Fruit fly (Drosophila melanogaster) whole organism, adult: ENCODE results near the gene Tie.

ENCODE experiments used
- CG11617 ChIP-seq: fragments of 200-800 bp; sonication (Bioruptor generic); optimal IDR thresholded peaks from 2 replicates; lab custom pipeline; 2017; ENCODE audit warnings: mild to moderate bottlenecking, missing biosample characterization, missing genetic modification reagents, missing genetic modification characterization
- CG12768 ChIP-seq: fragments of 200-800 bp; sonication (Bioruptor generic); optimal IDR thresholded peaks from 2 replicates; lab custom pipeline; 2017; ENCODE audit warnings: missing biosample characterization, missing genetic modification characterization, mild to moderate bottlenecking, moderate library complexity, missing genetic modification reagents
- CG14711 ChIP-seq: fragments of 200-800 bp; sonication (Bioruptor generic); optimal IDR thresholded peaks from 2 replicates; lab custom pipeline; 2018; ENCODE audit warnings: missing biosample characterization, mild to moderate bottlenecking, missing genetic modification characterization, moderate library complexity
- CG1620 ChIP-seq: fragments of 200-800 bp; sonication (Bioruptor generic); optimal IDR thresholded peaks from 2 replicates; lab custom pipeline; 2016; ENCODE audit warnings: missing biosample characterization, missing genetic modification characterization
- CG33017 ChIP-seq: fragments of 200-800 bp; sonication (Bioruptor generic); optimal IDR thresholded peaks from 2 replicates; lab custom pipeline; 2018; ENCODE audit warnings: missing biosample characterization, mild to moderate bottlenecking, missing genetic modification characterization, moderate library complexity
- CG5204 ChIP-seq: fragments of 200-800 bp; sonication (Bioruptor generic); optimal IDR thresholded peaks from 2 replicates; lab custom pipeline; 2016; ENCODE audit warnings: missing biosample characterization, missing genetic modification characterization
- CG7045 ChIP-seq: fragments of 200-800 bp; sonication (Bioruptor generic); optimal IDR thresholded peaks from 2 replicates; lab custom pipeline; 2017; ENCODE audit warnings: missing biosample characterization, mild to moderate bottlenecking, missing genetic modification characterization
- CG7101 ChIP-seq: fragments of 200-800 bp; sonication (Bioruptor generic); optimal IDR thresholded peaks from 2 replicates; lab custom pipeline; 2018; ENCODE audit warnings: missing biosample characterization, mild to moderate bottlenecking, missing genetic modification characterization, moderate library complexity
- Clk ChIP-seq: fragments of 200-800 bp; sonication (Bioruptor generic); optimal IDR thresholded peaks from 2 replicates; lab custom pipeline; 2017; ENCODE audit warnings: missing biosample characterization, missing genetic modification characterization
- Crg-1 ChIP-seq: fragments of 200-800 bp; sonication (Bioruptor generic); optimal IDR thresholded peaks from 2 replicates; lab custom pipeline; 2016; ENCODE audit warnings: missing biosample characterization, missing genetic modification characterization
- Hr96 ChIP-seq: fragments of 200-800 bp; sonication (Bioruptor generic); optimal IDR thresholded peaks from 2 replicates; lab custom pipeline; 2016; ENCODE audit warnings: missing biosample characterization, missing genetic modification characterization
- Mnt ChIP-seq: fragments of 200-800 bp; sonication (Bioruptor generic); optimal IDR thresholded peaks from 2 replicates; lab custom pipeline; 2016; ENCODE audit warnings: missing biosample characterization, mild to moderate bottlenecking, missing genetic modification characterization
- bab1 ChIP-seq: fragments of 200-800 bp; sonication (Bioruptor generic); optimal IDR thresholded peaks from 3 replicates; lab custom pipeline; 2019; ENCODE audit warnings: missing biosample characterization, mild to moderate bottlenecking, missing genetic modification characterization, moderate library complexity
- cic ChIP-seq: fragments of 200-800 bp; sonication (Bioruptor generic); optimal IDR thresholded peaks from 2 replicates; lab custom pipeline; 2017; ENCODE audit warnings: missing biosample characterization, mild to moderate bottlenecking, missing genetic modification characterization, moderate library complexity
- cnc ChIP-seq, 2 experiments: fragments of >200 bp; optimal IDR thresholded peaks; 2 replicates each; lab custom pipeline; 2017
- kay ChIP-seq: fragments of 200-800 bp; sonication (Bioruptor generic); peaks from one replicate; lab custom pipeline; 2016; ENCODE audit warnings: missing biosample characterization, missing genetic modification characterization, borderline replicate concordance
- ovo ChIP-seq: fragments of 200-800 bp; sonication (Bioruptor generic); optimal IDR thresholded peaks from 2 replicates; lab custom pipeline; 2016; ENCODE audit warnings: missing biosample characterization, missing genetic modification characterization
- pad ChIP-seq: fragments of 200-800 bp; sonication (Bioruptor generic); optimal IDR thresholded peaks from 3 replicates; lab custom pipeline; 2017; ENCODE audit warnings: missing biosample characterization, missing genetic modification characterization, mild to moderate bottlenecking, moderate library complexity, missing genetic modification reagents
- tj ChIP-seq: fragments of 200-800 bp; sonication (Bioruptor generic); optimal IDR thresholded peaks from 3 replicates; lab custom pipeline; 2017; ENCODE audit warnings: missing biosample characterization, mild to moderate bottlenecking, missing genetic modification characterization, moderate library complexity
- toe ChIP-seq: fragments of 200-800 bp; sonication (Bioruptor generic); optimal IDR thresholded peaks from 2 replicates; lab custom pipeline; 2016; ENCODE audit warnings: missing biosample characterization, missing genetic modification characterization

Tie gene

dm6 chr3L:4477656-4478254, 54.2 kb downstream of the Tie start:
- TF ChIP-seq cnc (optimal IDR thresholded peaks at IDR 0.05; lab: Kevin White, UChicago) (no peak), CG7045 (GFP tag; lab: Kevin White, UChicago) (no peak), CG33017 (no peak), bab1 (GFP tag; lab: Kevin White, UChicago) (no peak), tj (GFP tag; lab: Kevin White, UChicago) (no peak), CG11617 (GFP tag; lab: Kevin White, UChicago) (no peak), pad (GFP tag; lab: Kevin White, UChicago) (no peak)

DNA sequence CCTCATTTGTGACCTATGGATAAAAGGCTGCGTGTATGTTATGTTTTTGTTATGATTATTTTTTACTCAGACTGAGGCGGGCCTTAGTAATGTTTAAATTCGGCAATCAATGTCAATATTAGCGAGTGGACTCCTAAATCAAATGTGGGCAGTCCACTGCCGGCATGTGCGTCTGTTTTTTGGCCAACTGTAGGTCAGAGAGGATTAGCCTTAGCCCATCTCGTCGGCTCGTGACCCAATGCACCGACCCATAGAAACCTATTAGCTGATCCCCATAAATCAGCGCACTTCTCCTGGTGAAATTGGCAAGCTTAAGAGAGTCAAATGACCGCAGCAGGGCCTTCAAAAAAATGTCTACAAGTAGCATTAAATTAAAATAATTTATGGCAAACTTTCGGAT, 56.2 kb downstream of the Tie start:
- no peak for TF ChIP-seq Mnt
- TF ChIP-seq Clk, result no peak
- TF ChIP-seq bab1 (GFP tag; lab: Kevin White, UChicago), result no peak
- TF ChIP-seq kay (GFP tag; lab: Kevin White, UChicago), result no peak
- no peak for TF ChIP-seq toe
- no peak for TF ChIP-seq CG14711 (tag; lab: Kevin White, UChicago)
- no peak for TF ChIP-seq CG12768 (GFP tag; lab: Kevin White, UChicago)
- no peak for TF ChIP-seq CG11617 (GFP tag; lab: Kevin White, UChicago)
- TF ChIP-seq CG5204 (GFP tag; lab: Kevin White, UChicago), result no peak
- TF ChIP-seq CG33017, result no peak
- no peak for TF ChIP-seq CG1620 (GFP tag; lab: Kevin White, UChicago)
- TF ChIP-seq Hr96, result no peak
- TF ChIP-seq tj (GFP tag; lab: Kevin White, UChicago), result no peak
- no peak for TF ChIP-seq Crg-1 (GFP tag; lab: Kevin White, UChicago)
- TF ChIP-seq CG7101 (tag; lab: Kevin White, UChicago), result no peak
- TF ChIP-seq pad (GFP tag; lab: Kevin White, UChicago), result no peak
- no peak for TF ChIP-seq cic

DNA sequence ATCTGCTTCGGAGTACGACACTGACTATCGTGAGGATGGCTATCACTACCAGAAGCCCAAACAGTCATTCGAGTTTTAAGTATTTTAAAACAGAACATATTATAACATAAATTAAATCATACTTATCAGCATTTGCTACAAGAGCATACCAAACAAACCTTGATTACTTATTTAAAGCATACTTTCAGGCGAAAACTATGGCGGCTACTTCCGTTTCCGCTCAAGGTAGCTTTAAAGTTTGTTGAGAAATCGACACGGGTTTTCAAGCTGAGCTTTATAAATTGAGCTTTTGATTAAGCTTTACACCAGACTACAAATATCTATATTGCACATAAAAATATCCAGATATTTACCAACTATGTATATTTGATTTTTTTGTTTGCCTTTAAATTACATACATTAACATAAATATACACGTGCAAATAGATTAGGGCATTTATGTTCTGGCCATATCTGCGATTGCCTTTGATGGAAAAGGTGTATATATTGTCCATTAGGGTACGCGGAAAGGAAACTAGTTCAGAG, 56.9 kb downstream of the Tie start:
- TF ChIP-seq Clk, result no peak
- no peak for TF ChIP-seq Mnt
- peak; percentile 23 for TF ChIP-seq CG14711 (tag; lab: Kevin White, UChicago)
- TF ChIP-seq bab1 (GFP tag; lab: Kevin White, UChicago), result peak; percentile 91
- no peak for TF ChIP-seq kay (GFP tag; lab: Kevin White, UChicago)
- TF ChIP-seq CG7045 (GFP tag; lab: Kevin White, UChicago), result peak; percentile 48

DNA sequence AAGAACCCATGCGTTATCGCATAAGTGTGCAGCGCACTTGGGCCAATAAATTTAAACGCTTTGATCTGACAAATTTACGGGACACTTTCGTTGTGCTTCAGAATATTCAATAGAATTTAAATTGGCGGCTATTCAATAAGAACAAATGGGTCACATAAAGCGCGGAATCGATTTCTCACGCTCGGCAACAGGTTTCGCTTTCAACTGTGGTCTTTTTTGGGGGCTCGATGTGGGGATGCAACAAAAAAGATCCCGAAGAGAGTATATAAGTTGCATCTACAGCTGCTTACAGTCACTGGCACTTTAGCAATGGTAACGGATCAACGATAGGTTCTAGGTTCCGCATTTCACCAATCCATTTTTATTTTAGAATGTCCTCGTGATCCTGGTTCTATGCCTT, 59.2 kb downstream of the Tie start, which contains the start of gene CG11349:
Gene CG11349 (plus strand): TSS at position 301 of the 400 bp plus-strand sequence.
- TF ChIP-seq pad (GFP tag; lab: Kevin White, UChicago), result no peak

DNA sequence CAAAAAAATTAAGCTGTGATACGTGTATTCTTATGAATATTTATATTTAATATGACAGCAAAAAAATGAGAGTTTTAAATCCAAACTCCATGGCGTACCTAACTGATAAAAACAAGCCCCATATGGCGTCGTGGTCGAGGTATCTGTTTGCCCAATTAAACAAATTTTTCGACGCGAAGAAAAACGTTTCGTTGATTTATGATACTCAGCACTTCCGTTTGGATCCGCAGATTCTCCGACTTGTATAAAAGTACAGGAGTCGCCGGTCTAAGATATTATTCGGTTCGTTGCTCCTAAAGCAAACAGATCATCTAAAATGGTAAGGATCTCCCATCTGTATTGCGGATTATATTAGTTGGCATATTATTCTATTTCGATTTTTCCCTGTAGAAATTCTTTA, 60.5 kb downstream of the Tie start, which contains the start of gene CG32248:
Gene CG32248 (plus strand): TSS at position 301 of the 400 bp plus-strand sequence.
- TF ChIP-seq CG7045 (GFP tag; lab: Kevin White, UChicago) (no peak), kay (GFP tag; lab: Kevin White, UChicago) (no peak), bab1 (GFP tag; lab: Kevin White, UChicago) (no peak), toe (no peak), Crg-1 (GFP tag; lab: Kevin White, UChicago) (no peak), cic (no peak), CG1620 (GFP tag; lab: Kevin White, UChicago) (no peak), CG5204 (GFP tag; lab: Kevin White, UChicago) (no peak), Clk (no peak)

dm6 chr3L:4469701-4470100, 62.2 kb downstream of the Tie start, which contains the start of gene CG32249:
Gene CG32249, plus strand, starts transcription at chr3L:4470001.
- no peak for TF ChIP-seq CG1620 (GFP tag; lab: Kevin White, UChicago)
- TF ChIP-seq kay (GFP tag; lab: Kevin White, UChicago), result peak; percentile 33
- no peak for TF ChIP-seq cic
- TF ChIP-seq pad (GFP tag; lab: Kevin White, UChicago), result no peak
- TF ChIP-seq CG7101 (tag; lab: Kevin White, UChicago), result no peak
- no peak for TF ChIP-seq Clk

DNA sequence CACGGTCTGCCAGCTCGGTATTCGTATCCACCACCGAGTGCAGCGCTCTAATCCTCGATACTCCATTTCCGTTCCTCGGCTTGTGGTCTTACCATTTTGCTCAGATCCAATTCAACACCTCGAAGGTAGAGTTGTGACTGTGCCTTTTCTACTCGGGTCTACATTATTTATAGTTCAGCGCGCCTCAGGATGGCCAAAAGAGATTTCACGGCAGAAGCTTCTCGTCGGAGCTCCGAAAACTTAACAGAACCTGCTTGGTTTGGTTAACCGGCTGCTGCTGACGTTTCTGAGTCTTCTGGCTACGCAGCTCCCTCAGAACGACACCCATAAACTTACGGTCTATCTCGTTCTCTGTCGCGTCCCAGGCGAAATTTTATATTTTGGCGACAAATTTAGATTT, 65.4 kb downstream of the Tie start, which contains the start of gene CG32241:
Gene CG32241 (minus strand): TSS at position 101 of the 400 bp plus-strand sequence.
- TF ChIP-seq CG7045 (GFP tag; lab: Kevin White, UChicago), result no peak
- TF ChIP-seq Crg-1 (GFP tag; lab: Kevin White, UChicago), result no peak
- no peak for TF ChIP-seq CG7101 (tag; lab: Kevin White, UChicago)
- no peak for TF ChIP-seq CG1620 (GFP tag; lab: Kevin White, UChicago)
- TF ChIP-seq CG5204 (GFP tag; lab: Kevin White, UChicago), result no peak
- no peak for TF ChIP-seq Clk
- no peak for TF ChIP-seq CG11617 (GFP tag; lab: Kevin White, UChicago)
- no peak for TF ChIP-seq CG12768 (GFP tag; lab: Kevin White, UChicago)
- no peak for TF ChIP-seq cnc (optimal IDR thresholded peaks at IDR 0.05; lab: Kevin White, UChicago)
- no peak for TF ChIP-seq ovo
- no peak for TF ChIP-seq cic
- no peak for TF ChIP-seq toe
- TF ChIP-seq Mnt, result no peak
- no peak for TF ChIP-seq Hr96
- no peak for TF ChIP-seq tj (GFP tag; lab: Kevin White, UChicago)
- no peak for TF ChIP-seq CG14711 (tag; lab: Kevin White, UChicago)
